Worm (Caenorhabditis elegans) whole organism, L1 larva: Measurements from ENCODE around the gene vamp-8.

ENCODE experiments used
- elt-2 ChIP-seq: sonication (generic microtip); optimal IDR thresholded peaks from 2 replicates; lab custom pipeline; 2016; ENCODE audit warnings: missing genetic modification characterization, mild to moderate bottlenecking, inconsistent platforms, missing compliant biosample characterization, missing genetic modification reagents
- unc-98 ChIP-seq: fragments of 200-800 bp; sonication (Bioruptor generic); IDR thresholded peaks from 2 replicates; pipeline ENCODE4 v1.3.6; 2022; ENCODE audit warnings: missing genetic modification characterization, missing compliant biosample characterization

ce11 chrIV:13870085-13870484 lies 5.1 kb upstream of the vamp-8 start:
- TF ChIP-seq unc-98 (GFP tag; lab: Robert Waterston, UW): no peak
- TF ChIP-seq elt-2 (tag; lab: Kevin White, UChicago): no peak
